Fruit fly (Drosophila melanogaster): ENCODE data around the gene CG43392.
A peak's percentile ranks its signal among the peaks of the same experiment; 100 is the strongest.

Gene CG43392

DNA sequence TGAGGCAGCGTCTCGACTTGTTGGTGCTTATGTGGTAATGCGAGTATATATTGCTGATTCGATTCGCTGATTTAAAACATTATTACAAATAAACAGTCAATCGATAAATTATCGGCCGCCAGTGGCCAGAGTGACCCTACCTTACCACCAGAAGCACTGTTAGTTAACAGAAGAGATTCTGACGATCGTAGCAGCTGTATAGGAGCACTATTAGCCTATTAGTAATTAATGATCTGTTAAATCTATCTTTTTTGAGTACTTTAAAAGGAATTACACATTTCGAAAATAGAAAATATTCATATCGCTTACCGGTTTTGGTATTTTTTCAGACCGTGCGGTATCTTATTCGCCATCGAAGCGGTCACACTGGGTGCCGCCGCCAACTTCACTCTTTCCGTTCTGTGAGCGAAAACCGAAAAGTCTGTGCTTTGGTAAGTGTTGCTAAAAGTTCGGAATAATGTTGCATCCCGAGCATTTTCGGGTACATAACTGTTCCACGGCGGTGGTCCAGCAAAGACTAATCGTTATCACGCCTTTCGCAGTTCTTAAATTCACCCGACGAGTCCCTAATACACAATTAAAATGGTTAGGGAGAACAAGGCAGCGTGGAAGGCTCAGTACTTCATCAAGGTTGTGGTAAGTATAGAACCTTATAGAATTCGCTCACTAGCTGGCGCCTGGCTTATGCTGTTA is 46.3 kb upstream of the CG43392 start, which contains the start of the genes CG7130 and RpLP0 (continued):
- TF ChIP-seq ttk (GFP tag; IDR thresholded peaks at IDR 0.05) (peak; percentile 81), CG17912 (GFP tag; optimal IDR thresholded peaks at IDR 0.05) (peak; percentile 97), CG4328 (GFP tag; optimal IDR thresholded peaks at IDR 0.05) (peak; percentile 92), bigmax (GFP tag; optimal IDR thresholded peaks at IDR 0.05) (peak; percentile 81), CG12104 (GFP tag; optimal IDR thresholded peaks at IDR 0.05) (peak; percentile 96), ab (GFP tag; optimal IDR thresholded peaks at IDR 0.05) (no peak), CG17612 (GFP tag; IDR thresholded peaks at IDR 0.05) (peak; percentile 60), emc (GFP tag; optimal IDR thresholded peaks at IDR 0.05) (peak; percentile 90), CG1792 (GFP tag; optimal IDR thresholded peaks at IDR 0.05) (peak; percentile 88), da (GFP tag; optimal IDR thresholded peaks at IDR 0.05) (peak; percentile 91), ase (GFP tag; IDR thresholded peaks at IDR 0.05) (peak; percentile 87), seq (GFP tag; IDR thresholded peaks at IDR 0.05) (peak; percentile 83), pros (GFP tag; optimal IDR thresholded peaks at IDR 0.05) (peak; percentile 25), Fer2 (tag; optimal IDR thresholded peaks at IDR 0.05) (peak; percentile 83), prd (optimal IDR thresholded peaks at IDR 0.05) (no peak), prd (GFP tag; IDR thresholded peaks at IDR 0.05) (peak; percentile 55; the same call in 2 of the 3 replicates), CG2889 (GFP tag; IDR thresholded peaks at IDR 0.05) (no peak), Dref (GFP tag; IDR thresholded peaks at IDR 0.05) (peak; percentile 64), Dbx (GFP tag; IDR thresholded peaks at IDR 0.05) (peak; percentile 92), dmrt11E (tag; optimal IDR thresholded peaks at IDR 0.05) (peak; percentile 84), Nf-YB (GFP tag; optimal IDR thresholded peaks at IDR 0.05) (peak; percentile 80), CG4424 (GFP tag; optimal IDR thresholded peaks at IDR 0.05) (peak; percentile 87), gcm (GFP tag; optimal IDR thresholded peaks at IDR 0.05) (peak; percentile 87), CG7963 (GFP tag; IDR thresholded peaks at IDR 0.05; ENCODE audit: partially characterized antibody) (no peak), zen (tag; optimal IDR thresholded peaks at IDR 0.05) (peak; percentile 80), CG7556 (GFP tag; optimal IDR thresholded peaks at IDR 0.05) (peak; percentile 79), bbx (GFP tag; IDR thresholded peaks at IDR 0.05; ENCODE audit: partially characterized antibody) (0 out of 2 replicates have a peak, but pooled peaks have one; percentile 27), ham (GFP tag; IDR thresholded peaks at IDR 0.05) (peak; percentile 62; the same call in 1 of the 2 replicates), Dp (GFP tag; optimal IDR thresholded peaks at IDR 0.05) (peak; percentile 73), gce (GFP tag; IDR thresholded peaks at IDR 0.05) (peak; percentile 89), CG33557 (GFP tag; optimal IDR thresholded peaks at IDR 0.05) (peak; percentile 93), unpg (GFP tag; optimal IDR thresholded peaks at IDR 0.05) (peak; percentile 86), crc (GFP tag; optimal IDR thresholded peaks at IDR 0.05) (peak; percentile 90), abd-A (tag; optimal IDR thresholded peaks at IDR 0.05) (peak; percentile 66), CG6689 (GFP tag; IDR thresholded peaks at IDR 0.05) (peak; percentile 72), wek (GFP tag; optimal IDR thresholded peaks at IDR 0.05) (peak; percentile 94), PHDP (tag; optimal IDR thresholded peaks at IDR 0.05) (peak; percentile 89), CG6272 (GFP tag; IDR thresholded peaks at IDR 0.05) (peak; percentile 61; the same call in 1 of the 2 replicates), CG13424 (tag; optimal IDR thresholded peaks at IDR 0.05) (peak; percentile 80), danr (GFP tag; IDR thresholded peaks at IDR 0.05) (0 out of 2 replicates have a peak, but pooled peaks have one; percentile 13), Hr78 (GFP tag; optimal IDR thresholded peaks at IDR 0.05) (peak in 1 of 2 experiments; percentile 49), sna (GFP tag; IDR thresholded peaks at IDR 0.05; ENCODE audit: partially characterized antibody) (peak; percentile 65; the same call in 1 of the 2 replicates), CG7271 (tag; optimal IDR thresholded peaks at IDR 0.05) (peak; percentile 96), CG15514 (GFP tag; optimal IDR thresholded peaks at IDR 0.05) (peak; percentile 92), MESR4 (GFP tag; optimal IDR thresholded peaks at IDR 0.05) (peak; percentile 99), sim (GFP tag; IDR thresholded peaks at IDR 0.05) (peak; percentile 76), Elba2 (GFP tag; optimal IDR thresholded peaks at IDR 0.05) (peak; percentile 70), CG9215 (GFP tag; IDR thresholded peaks at IDR 0.05) (peak; percentile 56), Ets97D (GFP tag; optimal IDR thresholded peaks at IDR 0.05) (peak; percentile 100)

Data from whole organism, embryonic.